Worm (Caenorhabditis elegans): Measurements from ENCODE around the gene Y11D7A.7.
A peak's percentile ranks its signal among the peaks of the same experiment; 100 is the strongest.

The Y11D7A.7 gene

DNA sequence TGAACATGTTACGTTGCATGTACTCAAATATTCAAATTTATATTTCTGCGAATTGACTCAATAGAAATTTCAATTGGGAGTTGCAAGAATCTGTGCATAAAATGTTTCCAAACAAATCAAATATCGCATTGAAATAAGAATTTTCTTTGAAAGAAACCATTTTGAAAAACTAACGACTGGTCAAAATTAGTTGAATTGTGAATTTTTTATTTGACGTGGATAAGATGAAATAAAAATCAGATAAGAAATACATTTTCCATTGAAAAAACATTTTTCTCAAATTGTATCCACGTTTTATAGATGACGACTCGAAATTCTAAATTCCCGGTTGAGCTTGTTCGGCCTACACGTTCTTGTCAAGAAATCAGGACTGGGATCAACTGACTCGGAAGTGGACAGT, 24.5 kb upstream of the Y11D7A.7 start, which contains the start of gene C46C2.3:
Gene C46C2.3 (plus strand): TSS at position 301 of the 400 bp plus-strand sequence.
- TF ChIP-seq nhr-12 (tag; optimal IDR thresholded peaks at IDR 0.05), result no peak
- no peak for TF ChIP-seq eor-1 (tag; optimal IDR thresholded peaks at IDR 0.05)
- no peak for TF ChIP-seq ceh-28 (tag; optimal IDR thresholded peaks at IDR 0.05)
- TF ChIP-seq unc-62 (GFP tag; optimal IDR thresholded peaks at IDR 0.05), result no peak

DNA sequence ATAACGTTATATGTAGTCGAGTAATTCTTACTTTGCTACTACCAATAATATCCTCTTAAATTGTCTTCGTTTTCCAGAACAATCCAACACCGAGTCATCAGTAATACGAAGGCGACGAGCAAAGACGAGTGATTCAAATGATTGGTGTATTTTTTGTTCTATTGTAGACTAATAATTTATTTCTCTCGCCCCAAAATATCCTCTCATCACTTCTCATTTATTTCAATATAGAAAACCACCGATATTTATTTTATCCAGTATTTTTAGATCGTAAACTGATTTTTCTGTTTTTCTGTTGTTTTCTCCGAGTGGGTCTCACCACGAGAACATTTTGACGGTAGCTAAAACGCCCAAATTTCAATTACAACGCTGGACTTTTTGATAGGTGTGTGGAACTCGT, 21.7 kb upstream of the Y11D7A.7 start:
- TF ChIP-seq nhr-11 (tag; optimal IDR thresholded peaks at IDR 0.05), result no peak
- no peak for TF ChIP-seq tbx-2 (tag; optimal IDR thresholded peaks at IDR 0.05)
- TF ChIP-seq sea-2 (GFP tag; optimal IDR thresholded peaks at IDR 0.05), result no peak
- no peak for TF ChIP-seq nhr-77 (tag; optimal IDR thresholded peaks at IDR 0.05)
- no peak for TF ChIP-seq daf-12 (tag; optimal IDR thresholded peaks at IDR 0.05)
- TF ChIP-seq egl-27 (tag; optimal IDR thresholded peaks at IDR 0.05), result no peak
- TF ChIP-seq unc-62 (GFP tag; optimal IDR thresholded peaks at IDR 0.05), result no peak
- TF ChIP-seq skn-1 (tag; optimal IDR thresholded peaks at IDR 0.05), result no peak
- TF ChIP-seq ceh-28 (tag; optimal IDR thresholded peaks at IDR 0.05), result no peak
- no peak for TF ChIP-seq ceh-82 (tag; optimal IDR thresholded peaks at IDR 0.05)
- no peak for TF ChIP-seq eor-1 (tag; optimal IDR thresholded peaks at IDR 0.05)
- no peak for TF ChIP-seq nhr-76 (tag; optimal IDR thresholded peaks at IDR 0.05)
- TF ChIP-seq elt-1 (tag; optimal IDR thresholded peaks at IDR 0.05), result no peak
- no peak for TF ChIP-seq lin-15B (tag; optimal IDR thresholded peaks at IDR 0.05)
- no peak for TF ChIP-seq lsy-12 (tag; optimal IDR thresholded peaks at IDR 0.05)
- no peak for TF ChIP-seq zag-1 (tag; optimal IDR thresholded peaks at IDR 0.05)
- no peak for TF ChIP-seq nhr-237 (tag; optimal IDR thresholded peaks at IDR 0.05)
- no peak for TF ChIP-seq elt-3 (tag; optimal IDR thresholded peaks at IDR 0.05)
- TF ChIP-seq fkh-2 (tag; optimal IDR thresholded peaks at IDR 0.05), result no peak

DNA sequence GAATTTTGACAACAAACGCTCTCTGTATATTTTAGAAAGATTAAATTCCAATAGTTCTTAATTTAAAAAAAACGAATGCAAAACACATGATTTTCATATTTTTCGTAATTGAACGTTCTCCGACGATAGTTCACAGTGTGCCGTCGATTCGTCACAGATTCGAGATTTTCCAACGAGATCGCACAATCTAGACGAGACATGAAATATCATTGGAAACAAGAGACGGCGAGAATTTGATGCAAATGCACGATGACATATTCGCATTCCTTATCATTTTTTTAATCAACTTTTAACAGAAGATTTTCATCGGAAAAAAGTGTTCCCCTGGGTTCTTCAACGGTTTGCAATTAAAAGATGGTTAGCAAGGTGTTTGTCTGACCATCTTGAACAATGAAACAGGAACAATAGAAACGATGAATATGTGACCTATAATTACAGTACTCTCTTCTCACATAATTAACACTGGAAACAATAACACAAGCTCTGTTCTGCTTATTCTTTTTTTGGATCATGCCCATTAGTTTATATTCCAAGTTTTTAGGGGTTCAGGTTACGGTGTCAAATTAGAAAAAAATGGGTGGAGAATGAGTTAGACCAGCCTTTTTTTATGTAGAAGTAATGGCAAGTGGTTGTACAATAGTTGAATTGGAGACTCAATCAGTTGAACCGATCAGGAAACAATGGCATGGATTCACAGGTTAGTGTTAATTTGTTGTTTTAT, 16.7 kb upstream of the Y11D7A.7 start, which contains the start of gene Y11D7A.3:
Gene Y11D7A.3 (plus strand): TSS at position 671 of the 721 bp plus-strand sequence.
- TF ChIP-seq nhr-23 (tag; optimal IDR thresholded peaks at IDR 0.05) (peak; percentile 43), nhr-28 (tag; optimal IDR thresholded peaks at IDR 0.05) (no peak), nhr-43 (tag; optimal IDR thresholded peaks at IDR 0.05; ENCODE audit: poor library complexity, severe bottlenecking) (peak; percentile 31), lin-39 (tag; optimal IDR thresholded peaks at IDR 0.05) (no peak), elt-1 (tag; optimal IDR thresholded peaks at IDR 0.05) (peak; percentile 77)

DNA sequence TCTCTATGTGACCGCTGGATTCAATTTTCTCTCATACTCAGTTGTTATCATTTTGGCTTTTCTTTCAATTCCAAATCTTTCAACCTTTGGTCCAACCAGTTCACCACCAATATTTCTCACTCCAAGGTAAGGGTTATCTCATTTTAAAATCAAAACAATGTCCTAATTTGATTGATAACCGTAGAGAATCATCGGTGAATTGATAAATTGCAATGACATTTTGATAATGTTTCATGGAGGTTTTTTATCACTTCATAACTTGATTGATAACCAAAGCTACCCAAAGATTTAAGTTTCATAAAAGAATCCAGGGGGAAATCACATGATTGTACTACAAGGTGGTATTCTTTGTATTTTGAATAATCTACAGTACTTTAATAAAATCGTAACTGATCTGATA, 10.2 kb upstream of the Y11D7A.7 start:
- TF ChIP-seq ceh-16 (tag; optimal IDR thresholded peaks at IDR 0.05) (no peak), elt-3 (tag; optimal IDR thresholded peaks at IDR 0.05) (peak in 1 of 3 experiments; percentile 63)

DNA sequence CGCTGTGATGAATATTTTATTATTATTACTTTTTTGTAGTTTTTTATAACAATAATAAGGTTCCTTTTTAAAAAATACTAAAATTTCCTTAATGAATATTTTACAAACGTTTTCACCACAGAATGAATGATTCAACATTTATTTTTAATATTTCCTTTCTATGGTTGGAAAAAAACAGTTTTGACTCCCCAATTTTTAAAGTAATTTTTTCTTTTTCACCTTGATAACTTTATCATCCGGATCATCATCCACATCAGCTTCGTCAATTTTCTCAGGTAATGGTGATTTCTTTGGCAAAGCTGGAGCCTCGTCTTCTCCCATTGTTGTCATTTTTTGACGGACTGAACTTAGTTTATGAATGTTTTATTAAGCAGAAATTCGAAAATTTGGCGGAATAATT, 5.6 kb upstream of the Y11D7A.7 start, which contains the start of gene rab-28:
Gene rab-28 (minus strand): TSS at position 343 of the 400 bp plus-strand sequence.
- TF ChIP-seq unc-39 (tag; optimal IDR thresholded peaks at IDR 0.05) (no peak), nhr-25 (tag; optimal IDR thresholded peaks at IDR 0.05) (no peak), elt-2 (tag; optimal IDR thresholded peaks at IDR 0.05) (no peak), eor-1 (tag; optimal IDR thresholded peaks at IDR 0.05) (no peak), nhr-43 (tag; optimal IDR thresholded peaks at IDR 0.05; ENCODE audit: poor library complexity, severe bottlenecking) (no peak), aly-2 (tag; optimal IDR thresholded peaks at IDR 0.05) (no peak), lsy-12 (tag; optimal IDR thresholded peaks at IDR 0.05) (no peak), nhr-23 (tag; optimal IDR thresholded peaks at IDR 0.05) (no peak), nhr-77 (tag; optimal IDR thresholded peaks at IDR 0.05) (no peak), tbx-2 (tag; optimal IDR thresholded peaks at IDR 0.05) (no peak), nhr-28 (tag; optimal IDR thresholded peaks at IDR 0.05) (no peak), zag-1 (tag; optimal IDR thresholded peaks at IDR 0.05) (no peak), nhr-67 (tag; optimal IDR thresholded peaks at IDR 0.05) (no peak), fkh-2 (tag; optimal IDR thresholded peaks at IDR 0.05) (no peak)

DNA sequence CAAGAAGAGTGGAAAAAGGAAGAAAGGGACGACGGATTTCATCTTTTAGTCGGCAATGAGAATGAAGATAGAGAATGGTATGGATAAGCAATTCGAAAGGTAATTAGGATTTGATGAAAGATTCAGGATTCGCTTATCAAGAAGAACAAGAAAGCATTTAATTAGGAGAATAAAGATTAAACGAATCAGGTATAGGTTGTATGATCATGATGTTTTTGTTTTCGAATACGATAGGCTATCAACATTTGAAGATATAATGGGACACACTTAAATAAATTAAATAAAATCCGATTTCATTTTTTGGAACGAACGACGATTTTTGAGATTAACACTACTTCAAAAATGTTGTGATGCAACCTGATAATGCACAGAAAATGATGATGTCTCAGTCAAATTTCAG, 3.9 kb upstream of the Y11D7A.7 start, which contains the start of gene Y11D7A.5:
Gene Y11D7A.5 (minus strand): TSS at position 101 of the 400 bp plus-strand sequence.
- TF ChIP-seq egl-5 (tag; optimal IDR thresholded peaks at IDR 0.05) (no peak), fkh-2 (tag; optimal IDR thresholded peaks at IDR 0.05) (no peak), mml-1 (tag; optimal IDR thresholded peaks at IDR 0.05) (no peak), ZK546.5 (tag; optimal IDR thresholded peaks at IDR 0.05) (no peak), lin-39 (tag; optimal IDR thresholded peaks at IDR 0.05) (no peak), ceh-9 (tag; optimal IDR thresholded peaks at IDR 0.05) (no peak), ceh-28 (tag; optimal IDR thresholded peaks at IDR 0.05) (no peak), egl-27 (tag; optimal IDR thresholded peaks at IDR 0.05) (no peak), lin-15B (tag; optimal IDR thresholded peaks at IDR 0.05) (no peak), nhr-76 (tag; optimal IDR thresholded peaks at IDR 0.05) (no peak), nhr-11 (tag; optimal IDR thresholded peaks at IDR 0.05) (no peak), elt-1 (tag; optimal IDR thresholded peaks at IDR 0.05) (no peak), unc-39 (tag; optimal IDR thresholded peaks at IDR 0.05) (no peak)

All from whole organism, L3 larva.